Fruit fly (Drosophila melanogaster) whole organism, embryonic: ENCODE measurements around the gene CG18269.

Source experiments
- Abd-B ChIP-seq: fragments of 200-800 bp; sonication (Bioruptor generic); optimal IDR thresholded peaks from 2 replicates; lab custom pipeline; 2018; ENCODE audit warnings: missing biosample characterization, mild to moderate bottlenecking, missing genetic modification characterization, moderate library complexity
- Atf-2 ChIP-seq: fragments of 200-800 bp; sonication (Bioruptor generic); optimal IDR thresholded peaks from 2 replicates; lab custom pipeline; 2016; ENCODE audit warnings: missing biosample characterization, missing genetic modification characterization
- B-H1 ChIP-seq: fragments of 200-800 bp; sonication (Bioruptor generic); IDR thresholded peaks from 3 replicates; pipeline ENCODE4 v1.3.6; 2022; ENCODE audit warnings: missing biosample characterization, missing genetic modification characterization
- B-H2 ChIP-seq: fragments of 200-800 bp; sonication (Bioruptor generic); optimal IDR thresholded peaks from 2 replicates; lab custom pipeline; 2018; ENCODE audit warnings: missing biosample characterization, mild to moderate bottlenecking, missing genetic modification characterization
- CG10366 ChIP-seq: fragments of 200-800 bp; sonication (Bioruptor generic); IDR thresholded peaks from 2 replicates; pipeline ENCODE4 v1.3.6; 2022; ENCODE audit warnings: missing biosample characterization, missing genetic modification characterization
- CG10431 ChIP-seq: fragments of 200-800 bp; sonication (Bioruptor generic); optimal IDR thresholded peaks from 3 replicates; lab custom pipeline; 2018; ENCODE audit warnings: missing biosample characterization, mild to moderate bottlenecking, missing genetic modification characterization
- CG11247 ChIP-seq: fragments of 200-800 bp; sonication (Bioruptor generic); IDR thresholded peaks from 2 replicates; pipeline ENCODE4 v1.3.6; 2022; ENCODE audit warnings: missing biosample characterization, missing genetic modification characterization
- CG12071 ChIP-seq: fragments of 200-800 bp; sonication (Bioruptor generic); optimal IDR thresholded peaks from 3 replicates; lab custom pipeline; 2018; ENCODE audit warnings: missing biosample characterization, mild to moderate bottlenecking, missing genetic modification characterization
- CG12659 ChIP-seq: fragments of 200-800 bp; sonication (Bioruptor generic); optimal IDR thresholded peaks from 3 replicates; lab custom pipeline; 2017; ENCODE audit warnings: mild to moderate bottlenecking, missing biosample characterization, missing genetic modification reagents, missing genetic modification characterization
- CG14014 ChIP-seq: fragments of 200-800 bp; sonication (Bioruptor generic); IDR thresholded peaks from 2 replicates; pipeline ENCODE4 v1.3.6; 2022; ENCODE audit warnings: missing biosample characterization, missing genetic modification characterization
- CG14710 ChIP-seq: fragments of 200-800 bp; sonication (Bioruptor generic); optimal IDR thresholded peaks from 3 replicates; lab custom pipeline; 2019; ENCODE audit warnings: missing biosample characterization, mild to moderate bottlenecking, missing genetic modification characterization, moderate library complexity
- CG15269 ChIP-seq: fragments of 200-800 bp; sonication (Bioruptor generic); optimal IDR thresholded peaks from 2 replicates; lab custom pipeline; 2018; ENCODE audit warnings: missing biosample characterization, mild to moderate bottlenecking, missing genetic modification characterization, moderate library complexity
- CG1602 ChIP-seq: fragments of 200-800 bp; sonication (Bioruptor generic); optimal IDR thresholded peaks from 3 replicates; lab custom pipeline; 2016; ENCODE audit warnings: missing biosample characterization, missing genetic modification characterization
- CG16815 ChIP-seq: fragments of 200-800 bp; sonication (Bioruptor generic); optimal IDR thresholded peaks from 3 replicates; lab custom pipeline; 2017; ENCODE audit warnings: missing biosample characterization, mild to moderate bottlenecking, missing genetic modification characterization
- CG17361 ChIP-seq: fragments of 200-800 bp; sonication (Bioruptor generic); IDR thresholded peaks from 3 replicates; pipeline ENCODE4 v1.3.6; 2022; ENCODE audit warnings: missing biosample characterization, missing genetic modification characterization
- CG1832 ChIP-seq: fragments of 200-800 bp; sonication (Bioruptor generic); optimal IDR thresholded peaks from 2 replicates; lab custom pipeline; 2017; ENCODE audit warnings: missing biosample characterization, mild to moderate bottlenecking, missing genetic modification characterization, inconsistent platforms
- CG18599 ChIP-seq: fragments of 200-800 bp; sonication (Bioruptor generic); optimal IDR thresholded peaks from 3 replicates; lab custom pipeline; 2017; ENCODE audit warnings: missing biosample characterization, missing genetic modification characterization, mild to moderate bottlenecking, moderate library complexity, missing genetic modification reagents
- CG3065 ChIP-seq: fragments of 200-800 bp; sonication (Bioruptor generic); optimal IDR thresholded peaks from 2 replicates; lab custom pipeline; 2016; ENCODE audit warnings: missing biosample characterization, missing genetic modification characterization
- CG31388 ChIP-seq: fragments of 200-800 bp; sonication (Bioruptor generic); optimal IDR thresholded peaks from 2 replicates; lab custom pipeline; 2016; ENCODE audit warnings: missing biosample characterization, missing genetic modification characterization
- CG4730 ChIP-seq: fragments of 200-800 bp; sonication (Bioruptor generic); IDR thresholded peaks from 2 replicates; pipeline ENCODE4 v1.3.6; 2022; ENCODE audit warnings: missing biosample characterization, missing genetic modification characterization
- CG8281 ChIP-seq: fragments of 200-800 bp; sonication (Bioruptor generic); optimal IDR thresholded peaks from 2 replicates; lab custom pipeline; 2018; ENCODE audit warnings: missing biosample characterization, mild to moderate bottlenecking, missing genetic modification characterization, moderate library complexity
- CG8388 ChIP-seq: fragments of 200-800 bp; sonication (Bioruptor generic); optimal IDR thresholded peaks from 2 replicates; lab custom pipeline; 2019; ENCODE audit warnings: missing biosample characterization, mild to moderate bottlenecking, missing genetic modification characterization, moderate library complexity
- CG8765 ChIP-seq: fragments of 200-800 bp; sonication (Bioruptor generic); IDR thresholded peaks from 2 replicates; pipeline ENCODE4 v1.3.6; 2022; ENCODE audit warnings: missing biosample characterization, missing genetic modification characterization
- CG9609 ChIP-seq: fragments of 200-800 bp; sonication (Bioruptor generic); optimal IDR thresholded peaks from 3 replicates; lab custom pipeline; 2016; ENCODE audit warnings: missing biosample characterization, missing genetic modification characterization
- CHES-1-like ChIP-seq: fragments of 200-800 bp; sonication (Bioruptor generic); optimal IDR thresholded peaks from 2 replicates; lab custom pipeline; 2016; ENCODE audit warnings: missing biosample characterization, missing genetic modification characterization
- Dip2 ChIP-seq: fragments of 200-800 bp; sonication (Bioruptor generic); IDR thresholded peaks from 2 replicates; pipeline ENCODE4 v1.3.6; 2022; ENCODE audit warnings: missing biosample characterization, missing genetic modification characterization
- H15 ChIP-seq: fragments of 200-800 bp; sonication (Bioruptor generic); IDR thresholded peaks from 3 replicates; pipeline ENCODE4 v1.3.6; 2022; ENCODE audit warnings: missing biosample characterization, missing genetic modification characterization
- HLH3B ChIP-seq: fragments of 200-800 bp; sonication (Bioruptor generic); IDR thresholded peaks from 2 replicates; pipeline ENCODE4 v1.3.6; 2022; ENCODE audit warnings: missing biosample characterization, missing genetic modification characterization
- HmgD ChIP-seq: fragments of 200-800 bp; sonication (Bioruptor generic); optimal IDR thresholded peaks from 3 replicates; lab custom pipeline; 2016; ENCODE audit warnings: missing biosample characterization, missing genetic modification characterization
- Hr51 ChIP-seq, 2 experiments: fragments of 200-800 bp; sonication (Bioruptor generic); optimal IDR thresholded peaks; 2 replicates in 1 of 2; 3 replicates in 1 of 2; lab custom pipeline; 2016 to 2018; ENCODE audit warnings: missing biosample characterization in 2 of 2, missing genetic modification characterization in 2 of 2, mild to moderate bottlenecking in 1 of 2, moderate library complexity in 1 of 2
- MBD-R2 ChIP-seq: fragments of 200-800 bp; sonication (Bioruptor generic); IDR thresholded peaks from 2 replicates; pipeline ENCODE4 v1.3.6; 2022; ENCODE audit warnings: missing biosample characterization, missing genetic modification characterization
- MTF-1 ChIP-seq: fragments of 200-800 bp; sonication (Bioruptor generic); optimal IDR thresholded peaks from 2 replicates; lab custom pipeline; 2018; ENCODE audit warnings: missing biosample characterization, mild to moderate bottlenecking, missing genetic modification characterization, borderline replicate concordance
- Meics ChIP-seq: fragments of 200-800 bp; sonication (Bioruptor generic); optimal IDR thresholded peaks from 2 replicates; lab custom pipeline; 2017; ENCODE audit warnings: missing biosample characterization, mild to moderate bottlenecking, missing genetic modification characterization
- PHDP ChIP-seq: fragments of 200-800 bp; sonication (Bioruptor generic); optimal IDR thresholded peaks from 3 replicates; lab custom pipeline; 2018; ENCODE audit warnings: missing biosample characterization, mild to moderate bottlenecking, missing genetic modification characterization, moderate library complexity
- bcd ChIP-seq: fragments of 200-800 bp; sonication (Bioruptor generic); optimal IDR thresholded peaks from 2 replicates; lab custom pipeline; 2017; ENCODE audit warnings: missing biosample characterization, mild to moderate bottlenecking, missing genetic modification characterization
- btn ChIP-seq: fragments of 200-800 bp; sonication (Bioruptor generic); optimal IDR thresholded peaks from 2 replicates; lab custom pipeline; 2016; ENCODE audit warnings: missing biosample characterization, missing genetic modification characterization
- caup ChIP-seq: fragments of 200-800 bp; sonication (Bioruptor generic); optimal IDR thresholded peaks from 3 replicates; lab custom pipeline; 2017; ENCODE audit warnings: missing biosample characterization, mild to moderate bottlenecking, missing genetic modification characterization, moderate library complexity; ENCODE audit not compliant: severe bottlenecking
- chif ChIP-seq, 2 experiments: fragments of 200-800 bp; sonication (Bioruptor generic); optimal IDR thresholded peaks; 3 replicates each; lab custom pipeline; 2016; ENCODE audit warnings: missing biosample characterization in 2 of 2, missing genetic modification characterization in 2 of 2
- crc ChIP-seq: fragments of 200-800 bp; sonication (Bioruptor generic); optimal IDR thresholded peaks from 2 replicates; lab custom pipeline; 2016; ENCODE audit warnings: missing biosample characterization, missing genetic modification characterization
- crp ChIP-seq, 2 experiments: fragments of 200-800 bp; sonication (Bioruptor generic); optimal IDR thresholded peaks; 2 replicates in 1 of 2; 3 replicates in 1 of 2; lab custom pipeline; 2017; ENCODE audit warnings: missing biosample characterization in 2 of 2, missing genetic modification characterization in 2 of 2, mild to moderate bottlenecking in 1 of 2, moderate library complexity in 1 of 2
- dm ChIP-seq: fragments of 200-800 bp; sonication (Bioruptor generic); optimal IDR thresholded peaks from 3 replicates; lab custom pipeline; 2016; ENCODE audit warnings: missing biosample characterization, missing genetic modification characterization
- fd96Cb ChIP-seq: fragments of 200-800 bp; sonication (Bioruptor generic); optimal IDR thresholded peaks from 2 replicates; lab custom pipeline; 2018; ENCODE audit warnings: missing biosample characterization, mild to moderate bottlenecking, missing genetic modification characterization, moderate library complexity
- gem ChIP-seq: fragments of 200-800 bp; sonication (Bioruptor generic); optimal IDR thresholded peaks from 2 replicates; lab custom pipeline; 2019; ENCODE audit warnings: missing biosample characterization, mild to moderate bottlenecking, missing genetic modification characterization, moderate library complexity
- hb ChIP-seq: fragments of 200-800 bp; sonication (Bioruptor generic); IDR thresholded peaks from 3 replicates; pipeline ENCODE4 v1.3.6; 2022; ENCODE audit warnings: missing biosample characterization, missing genetic modification characterization; ENCODE audit not compliant: partially characterized antibody
- inv ChIP-seq: fragments of 200-800 bp; sonication (Bioruptor generic); IDR thresholded peaks from 2 replicates; pipeline ENCODE4 v1.3.6; 2022; ENCODE audit warnings: missing biosample characterization, missing genetic modification characterization; ENCODE audit not compliant: partially characterized antibody
- mam ChIP-seq: fragments of 200-800 bp; sonication (Bioruptor generic); optimal IDR thresholded peaks from 3 replicates; lab custom pipeline; 2016; ENCODE audit warnings: missing biosample characterization, missing genetic modification characterization
- nerfin-1 ChIP-seq: fragments of 200-800 bp; sonication (Bioruptor generic); optimal IDR thresholded peaks from 3 replicates; lab custom pipeline; 2019; ENCODE audit warnings: missing biosample characterization, mild to moderate bottlenecking, missing genetic modification characterization, moderate library complexity
- sc ChIP-seq, 3 experiments: fragments of >200 bp in 2 of 3; fragments of 200-800 bp in 1 of 3; sonication (Bioruptor generic) in 1 of 3; optimal IDR thresholded peaks; 2 replicates in 2 of 3; 3 replicates in 1 of 3; lab custom pipeline; 2017; ENCODE audit warnings: mild to moderate bottlenecking in 1 of 3, missing biosample characterization in 1 of 3, missing genetic modification characterization in 1 of 3, missing genetic modification reagents in 1 of 3
- wdn ChIP-seq: fragments of 200-800 bp; sonication (Bioruptor generic); IDR thresholded peaks from 2 replicates; pipeline ENCODE4 v1.3.6; 2022; ENCODE audit warnings: missing biosample characterization, missing genetic modification characterization

CG18269 gene

DNA sequence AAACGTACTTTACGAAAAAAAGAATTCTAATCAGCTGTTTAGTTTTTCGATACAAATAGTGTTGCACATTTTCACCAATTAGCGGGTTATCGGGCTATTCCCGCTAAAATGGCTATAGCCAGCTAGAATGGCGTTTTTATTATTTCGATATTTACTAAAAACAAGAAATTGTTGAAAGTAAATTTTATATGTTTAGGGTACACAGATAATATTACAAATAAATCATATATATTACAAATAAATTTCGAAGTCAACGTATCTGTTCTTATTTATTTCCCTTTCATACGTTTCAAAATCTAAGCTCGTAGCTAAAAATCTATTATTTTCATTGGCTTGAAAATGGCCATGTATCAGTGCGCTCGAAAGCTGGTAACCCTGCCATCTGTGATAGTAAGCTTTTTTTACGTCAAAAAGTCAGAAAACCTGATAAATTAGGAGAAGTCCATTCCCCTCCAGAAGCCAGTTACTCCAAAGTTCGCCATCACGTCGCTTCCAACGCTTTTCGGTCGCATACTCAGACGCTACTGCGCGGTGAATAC is 31.7 kb upstream of the CG18269 start, which contains the start of the genes CG7382 and cl (continued):
- TF ChIP-seq Dip2 (no peak), hb (GFP tag; lab: Robert Waterston, UW) (no peak), crc (GFP tag; lab: Kevin White, UChicago) (no peak), CG8765 (GFP tag; lab: Robert Waterston, UW) (no peak), CG16815 (no peak), CG8388 (GFP tag; lab: Kevin White, UChicago) (no peak), fd96Cb (tag; lab: Kevin White, UChicago) (peak; percentile 11), dm (GFP tag; lab: Kevin White, UChicago) (no peak), CG10431 (GFP tag; lab: Kevin White, UChicago) (no peak), wdn (no peak), chif (GFP tag; optimal IDR thresholded peaks at IDR 0.05; lab: Kevin White, UChicago) (no peak), B-H2 (GFP tag; lab: Kevin White, UChicago) (peak; percentile 28), inv (no peak), CG14710 (tag; lab: Kevin White, UChicago) (peak; percentile 84), CG17361 (GFP tag; lab: Robert Waterston, UW) (peak; percentile 68), caup (no peak), CG3065 (GFP tag; lab: Kevin White, UChicago) (no peak), Hr51 (GFP tag; optimal IDR thresholded peaks at IDR 0.05; lab: Kevin White, UChicago) (peak in 1 of 2 experiments; percentile 54), bcd (GFP tag; lab: Kevin White, UChicago) (peak; percentile 44), CG10366 (GFP tag; lab: Robert Waterston, UW) (no peak), CG12071 (GFP tag; lab: Kevin White, UChicago) (no peak), PHDP (tag; lab: Kevin White, UChicago) (no peak), CHES-1-like (GFP tag; lab: Kevin White, UChicago) (no peak), btn (GFP tag; lab: Kevin White, UChicago) (no peak), MTF-1 (GFP tag; lab: Kevin White, UChicago) (no peak), CG9609 (GFP tag; lab: Kevin White, UChicago) (no peak), crp (GFP tag; optimal IDR thresholded peaks at IDR 0.05; lab: Kevin White, UChicago) (peak; percentile 60 to 94), HLH3B (GFP tag; lab: Robert Waterston, UW) (no peak), CG1832 (GFP tag; lab: Kevin White, UChicago) (no peak), nerfin-1 (peak; percentile 46), sc (optimal IDR thresholded peaks at IDR 0.05; lab: Kevin White, UChicago) (no peak), sc (GFP tag; optimal IDR thresholded peaks at IDR 0.05; lab: Kevin White, UChicago) (no peak), HmgD (GFP tag; lab: Kevin White, UChicago) (no peak), CG4730 (no peak), B-H1 (GFP tag; lab: Robert Waterston, UW) (no peak), Meics (GFP tag; lab: Kevin White, UChicago) (peak; percentile 16), mam (GFP tag; lab: Kevin White, UChicago) (peak; percentile 16), Atf-2 (GFP tag; lab: Kevin White, UChicago) (no peak), CG1602 (GFP tag; lab: Kevin White, UChicago) (peak; percentile 12), CG8281 (tag; lab: Kevin White, UChicago) (no peak), CG12659 (GFP tag; lab: Kevin White, UChicago) (peak; percentile 71), CG18599 (peak; percentile 36), H15 (GFP tag; lab: Robert Waterston, UW) (no peak), MBD-R2 (GFP tag; lab: Robert Waterston, UW) (peak; percentile 38; the same call in 1 of the 2 replicates), CG11247 (GFP tag; lab: Robert Waterston, UW) (no peak), gem (tag; lab: Kevin White, UChicago) (peak; percentile 64), CG31388 (GFP tag; lab: Kevin White, UChicago) (no peak), CG15269 (tag; lab: Kevin White, UChicago) (peak; percentile 35), Abd-B (GFP tag; lab: Kevin White, UChicago) (peak; percentile 81), CG14014 (GFP tag; lab: Robert Waterston, UW) (0 out of 2 replicates have a peak, but pooled peaks have one; percentile 56)
